Worm (Caenorhabditis elegans) whole organism, L4 larva: Measurements from ENCODE around the gene mmcm-1.

Source experiments
- aha-1 ChIP-seq: fragments of 150-350 bp; peaks from one replicate; lab custom pipeline; 2014; ENCODE audit warnings: missing biosample characterization, missing genetic modification characterization
- ceh-82 ChIP-seq: sonication (generic microtip); optimal IDR thresholded peaks from 2 replicates; lab custom pipeline; 2017; ENCODE audit warnings: missing biosample characterization, missing genetic modification characterization
- ctbp-1 ChIP-seq: fragments of 200-800 bp; sonication (Bioruptor generic); IDR thresholded peaks from 2 replicates; pipeline ENCODE4 v1.3.6; 2022; ENCODE audit warnings: missing genetic modification reagents, missing genetic modification characterization, missing compliant biosample characterization
- daf-12 ChIP-seq: fragments of 150-350 bp; optimal IDR thresholded peaks from 2 replicates; lab custom pipeline; 2014; ENCODE audit warnings: missing biosample characterization, missing genetic modification reagents, missing genetic modification characterization
- dpl-1 ChIP-seq: fragments of 150-350 bp; optimal IDR thresholded peaks from 2 replicates; lab custom pipeline; 2014; ENCODE audit warnings: missing biosample characterization, missing genetic modification reagents, missing genetic modification characterization
- dve-1 ChIP-seq: sonication (generic microtip); optimal IDR thresholded peaks from 2 replicates; lab custom pipeline; 2017; ENCODE audit warnings: antibody characterized with exemption, mild to moderate bottlenecking, missing genetic modification characterization, missing compliant biosample characterization; ENCODE audit not compliant: insufficient read depth
- hlh-30 ChIP-seq: sonication (generic microtip); optimal IDR thresholded peaks from 2 replicates; lab custom pipeline; 2017; ENCODE audit warnings: antibody characterized with exemption, mild to moderate bottlenecking, missing genetic modification characterization, missing compliant biosample characterization; ENCODE audit not compliant: insufficient read depth
- jun-1 ChIP-seq: fragments of 150-350 bp; optimal IDR thresholded peaks from 2 replicates; lab custom pipeline; 2014; ENCODE audit warnings: missing biosample characterization, missing genetic modification reagents, missing genetic modification characterization
- lin-15B ChIP-seq: fragments of 150-350 bp; sonication (generic microtip); optimal IDR thresholded peaks from 3 replicates; lab custom pipeline; 2014; ENCODE audit warnings: missing biosample characterization, missing genetic modification characterization
- madf-5 ChIP-seq, 2 experiments: fragments of 200-800 bp; sonication (Bioruptor generic); IDR thresholded peaks; 2 replicates each; pipeline ENCODE4 v1.3.6; 2022; ENCODE audit warnings: missing compliant biosample characterization in 2 of 2, missing genetic modification characterization in 2 of 2
- skn-1 ChIP-seq: fragments of 150-350 bp; optimal IDR thresholded peaks from 2 replicates; lab custom pipeline; 2014; ENCODE audit warnings: missing biosample characterization, missing genetic modification characterization
- snpc-1.2 ChIP-seq: fragments of 200-800 bp; sonication (Bioruptor generic); IDR thresholded peaks from 2 replicates; pipeline ENCODE4 v1.3.6; 2022; ENCODE audit warnings: missing genetic modification reagents, missing genetic modification characterization, missing compliant biosample characterization
- unc-39 ChIP-seq: sonication (generic microtip); optimal IDR thresholded peaks from 2 replicates; lab custom pipeline; 2017; ENCODE audit warnings: missing biosample characterization, missing genetic modification characterization

DNA sequence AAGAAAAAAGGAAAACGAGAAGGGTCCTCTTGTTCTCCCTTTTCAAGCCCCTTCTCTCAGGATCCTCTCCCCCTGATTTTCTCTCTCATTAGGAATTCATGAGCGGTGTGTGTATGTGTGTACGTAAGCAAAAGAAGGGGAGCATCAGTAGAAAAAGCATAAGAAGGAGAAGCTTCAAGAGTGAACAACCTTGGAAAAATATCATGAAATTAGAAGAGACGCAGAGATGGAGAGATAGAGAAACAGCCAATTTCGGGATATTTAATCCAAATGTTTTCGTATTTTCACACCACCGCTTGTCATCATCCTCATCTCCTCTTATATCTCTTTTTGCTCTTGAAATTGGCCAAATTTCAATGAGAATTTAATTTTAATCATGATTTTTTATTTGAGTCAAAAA lies 24.3 kb downstream of the mmcm-1 start:
- no peak for TF ChIP-seq snpc-1.2
- no peak for TF ChIP-seq dpl-1
- TF ChIP-seq hlh-30 = no peak
- no peak for TF ChIP-seq jun-1 (tag; lab: Kevin White, UChicago)
- no peak for TF ChIP-seq daf-12
- TF ChIP-seq lin-15B (tag; lab: Kevin White, UChicago) = no peak
- TF ChIP-seq skn-1 (tag; lab: Kevin White, UChicago) = no peak
- TF ChIP-seq aha-1 (tag; lab: Kevin White, UChicago) = peak; percentile 7
- no peak for TF ChIP-seq ctbp-1 (GFP tag; lab: Robert Waterston, UW)
- TF ChIP-seq unc-39 = no peak
- no peak for TF ChIP-seq madf-5 (GFP tag; IDR thresholded peaks at IDR 0.05; lab: Robert Waterston, UW)
- TF ChIP-seq ceh-82 (tag; lab: Kevin White, UChicago) = no peak
- no peak for TF ChIP-seq dve-1 (tag; lab: Kevin White, UChicago)
